Fruit fly (Drosophila melanogaster): ENCODE results near the gene CG11768.

Gene CG11768

DNA sequence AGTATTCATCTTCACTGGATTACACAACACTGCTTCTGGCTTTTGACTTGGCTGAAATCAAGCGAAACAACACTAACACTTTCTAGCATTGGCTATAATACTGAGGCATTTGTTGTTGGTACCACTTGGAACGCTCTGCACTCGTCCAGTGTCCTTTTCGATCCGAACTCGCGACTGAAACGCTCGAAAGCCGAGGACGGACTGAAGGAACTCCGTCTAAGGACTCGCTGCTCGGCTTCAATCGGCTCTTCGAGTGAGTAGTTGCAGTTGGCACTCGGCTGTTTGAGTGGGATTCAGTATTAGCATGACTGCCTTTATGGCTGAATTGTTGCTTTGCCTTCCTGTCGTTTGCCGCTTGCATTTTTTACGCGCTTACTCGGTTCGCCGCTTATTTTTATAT is at the start of gene CG11768, which contains the start of gene CG34135:
TSS of gene CG11768 (minus strand) at position 203 of the 400 bp plus-strand sequence.
TSS of gene CG34135 (minus strand) at position 194 of the 400 bp plus-strand sequence.
- TF ChIP-seq Dll (optimal IDR thresholded peaks at IDR 0.05), result no peak
- TF ChIP-seq pan (optimal IDR thresholded peaks at IDR 0.05), result no peak

DNA sequence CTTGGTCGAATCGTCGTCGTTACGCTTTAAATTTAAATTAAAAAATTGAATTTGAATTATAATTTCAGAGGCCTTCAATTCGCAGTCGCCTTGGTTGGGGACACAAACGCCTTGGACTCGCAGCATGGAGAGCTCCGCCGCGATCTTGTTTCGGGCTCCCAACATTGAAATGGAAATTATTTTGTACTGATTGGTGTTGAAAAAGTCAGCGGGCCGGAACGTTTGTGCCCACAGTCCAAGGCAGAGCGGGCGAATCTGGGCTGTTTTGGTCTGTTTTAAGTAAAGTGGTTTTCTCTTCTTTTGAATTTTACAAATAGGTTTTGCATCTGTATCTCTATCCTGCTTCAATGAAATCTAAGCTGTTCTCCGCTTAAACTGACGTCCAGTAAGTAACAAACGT is 47.1 kb upstream of the CG11768 start:
- TF ChIP-seq pan (optimal IDR thresholded peaks at IDR 0.05), result no peak
- no peak for TF ChIP-seq Dll (optimal IDR thresholded peaks at IDR 0.05)
- TF ChIP-seq CG8478 (optimal IDR thresholded peaks at IDR 0.05), result no peak
- TF ChIP-seq usp (GFP tag; optimal IDR thresholded peaks at IDR 0.05), result no peak
- TF ChIP-seq psq (optimal IDR thresholded peaks at IDR 0.05), result no peak
- TF ChIP-seq EcR (GFP tag; optimal IDR thresholded peaks at IDR 0.05), result no peak

DNA sequence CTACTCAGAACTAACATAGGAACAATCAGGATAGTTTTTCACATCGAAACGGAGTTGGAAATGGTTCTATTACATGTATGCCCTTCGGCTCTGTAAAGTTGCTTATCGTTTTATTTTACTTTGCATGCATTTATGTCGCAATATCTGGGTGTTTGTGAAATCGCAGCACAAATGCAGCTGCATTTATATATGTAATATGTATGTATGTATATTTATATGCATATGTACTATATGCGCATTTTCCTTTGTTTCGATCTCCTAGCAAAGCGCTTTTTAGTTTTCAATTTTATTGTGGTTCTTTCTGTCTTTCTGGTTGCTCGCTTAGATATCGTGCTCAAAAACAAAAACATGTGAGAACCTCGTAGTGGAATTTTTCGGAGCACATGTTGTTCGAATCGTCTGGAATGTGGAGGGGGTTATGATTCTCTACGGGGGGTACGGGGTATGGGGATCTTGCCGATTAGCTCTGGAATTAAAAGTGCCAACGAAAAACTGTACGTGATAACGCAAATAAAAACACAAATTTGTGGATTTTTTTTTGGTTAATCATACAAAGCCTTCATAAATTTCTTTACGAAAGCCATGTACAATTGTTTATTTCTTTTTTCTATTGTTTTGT is 46.1 kb upstream of the CG11768 start:
- TF ChIP-seq usp (GFP tag; optimal IDR thresholded peaks at IDR 0.05) (no peak), EcR (GFP tag; optimal IDR thresholded peaks at IDR 0.05) (no peak), Dll (optimal IDR thresholded peaks at IDR 0.05) (no peak), CG8478 (optimal IDR thresholded peaks at IDR 0.05) (no peak), pan (optimal IDR thresholded peaks at IDR 0.05) (no peak), psq (optimal IDR thresholded peaks at IDR 0.05) (no peak)

DNA sequence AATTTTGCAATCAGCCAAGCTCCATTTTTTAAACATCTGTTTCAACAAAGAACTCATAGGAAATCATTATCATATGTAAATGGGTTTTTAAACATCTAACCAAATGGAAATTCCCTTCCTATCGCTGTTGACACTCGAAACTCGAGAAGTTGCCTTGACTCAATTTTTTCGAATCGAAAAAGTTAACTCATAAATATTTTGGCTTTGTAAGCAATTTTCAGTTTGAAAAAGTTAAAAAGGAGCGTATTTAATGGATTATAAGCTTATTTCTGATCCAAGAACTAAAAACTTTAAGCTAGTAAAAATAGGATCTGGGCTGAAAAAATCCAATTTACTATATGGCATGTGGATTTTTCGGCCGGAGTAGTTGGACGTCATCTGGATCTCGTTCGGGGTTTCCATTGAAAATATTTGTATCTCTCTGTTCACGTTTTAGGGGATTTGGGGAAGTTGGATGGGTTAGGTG is 45.2 kb upstream of the CG11768 start, which contains the start of gene CG9837:
TSS of gene CG9837 (minus strand) at position 416 of the 466 bp plus-strand sequence.
- no peak for TF ChIP-seq EcR (GFP tag; optimal IDR thresholded peaks at IDR 0.05)
- no peak for TF ChIP-seq psq (optimal IDR thresholded peaks at IDR 0.05)
- TF ChIP-seq Dll (optimal IDR thresholded peaks at IDR 0.05), result no peak
- TF ChIP-seq usp (GFP tag; optimal IDR thresholded peaks at IDR 0.05), result no peak
- TF ChIP-seq CG8478 (optimal IDR thresholded peaks at IDR 0.05), result no peak

DNA sequence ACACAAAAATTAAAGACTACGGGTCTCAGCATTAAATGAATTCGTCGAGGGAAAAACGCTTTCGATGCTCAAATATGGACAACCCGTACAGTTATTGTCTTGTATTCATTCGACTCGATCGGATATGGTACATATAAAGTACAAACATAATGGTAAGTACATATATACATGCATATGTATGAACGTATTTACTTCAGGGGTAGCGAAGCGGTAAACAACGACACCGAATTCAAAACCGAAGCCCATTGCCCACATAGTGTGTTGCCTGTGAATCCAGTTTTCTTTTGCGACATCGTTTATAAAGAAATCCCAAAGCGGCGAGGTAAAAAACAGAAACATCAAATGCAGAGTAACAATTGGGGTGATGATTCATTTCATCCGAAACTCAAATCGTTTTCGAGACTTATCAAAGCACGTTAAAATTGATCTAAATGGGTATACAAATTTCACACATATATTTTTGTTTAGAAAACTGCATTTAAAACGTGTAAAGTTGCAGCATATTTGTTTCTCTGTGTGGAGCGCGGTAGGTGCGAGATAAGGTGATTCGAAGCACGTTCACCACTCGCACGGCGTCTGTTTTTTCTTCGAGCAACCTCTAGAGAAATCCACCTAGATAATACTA is 44.5 kb upstream of the CG11768 start:
- TF ChIP-seq psq (optimal IDR thresholded peaks at IDR 0.05) (no peak), EcR (GFP tag; optimal IDR thresholded peaks at IDR 0.05) (no peak), pan (optimal IDR thresholded peaks at IDR 0.05) (no peak), usp (GFP tag; optimal IDR thresholded peaks at IDR 0.05) (no peak), Dll (optimal IDR thresholded peaks at IDR 0.05) (no peak), CG8478 (optimal IDR thresholded peaks at IDR 0.05) (no peak)

DNA sequence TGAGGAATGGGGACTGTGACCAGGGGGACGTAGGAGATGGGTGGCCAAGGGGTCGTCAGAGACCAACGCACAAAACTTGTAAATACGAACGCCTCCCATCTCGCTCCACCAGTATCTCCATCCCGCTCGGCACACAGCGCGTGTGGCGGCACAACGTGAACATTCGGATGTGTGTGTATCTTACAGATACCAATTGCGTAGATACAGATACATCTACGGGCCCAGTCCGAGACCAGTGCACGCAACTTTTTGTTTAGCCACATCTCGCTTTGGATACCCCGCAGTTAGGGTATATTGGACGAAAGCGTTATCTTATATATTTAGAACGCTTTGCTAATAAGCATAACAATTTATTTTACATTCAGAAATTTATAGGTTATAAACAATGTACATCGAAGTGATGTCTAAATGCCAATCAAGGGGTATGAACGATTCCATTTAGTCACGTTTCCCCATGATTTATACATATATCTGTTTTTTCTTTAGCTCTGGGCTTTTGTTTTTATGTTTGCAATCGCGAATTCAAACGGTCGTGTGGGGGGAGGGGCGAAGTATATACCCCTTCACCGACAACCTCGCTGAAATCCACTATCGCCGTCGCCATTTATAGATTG is 43.4 kb upstream of the CG11768 start:
- TF ChIP-seq CG8478 (optimal IDR thresholded peaks at IDR 0.05) (no peak), pan (optimal IDR thresholded peaks at IDR 0.05) (peak; percentile 94), Dll (optimal IDR thresholded peaks at IDR 0.05) (no peak), EcR (GFP tag; optimal IDR thresholded peaks at IDR 0.05) (peak in 1 of 2 experiments; percentile 21)

DNA sequence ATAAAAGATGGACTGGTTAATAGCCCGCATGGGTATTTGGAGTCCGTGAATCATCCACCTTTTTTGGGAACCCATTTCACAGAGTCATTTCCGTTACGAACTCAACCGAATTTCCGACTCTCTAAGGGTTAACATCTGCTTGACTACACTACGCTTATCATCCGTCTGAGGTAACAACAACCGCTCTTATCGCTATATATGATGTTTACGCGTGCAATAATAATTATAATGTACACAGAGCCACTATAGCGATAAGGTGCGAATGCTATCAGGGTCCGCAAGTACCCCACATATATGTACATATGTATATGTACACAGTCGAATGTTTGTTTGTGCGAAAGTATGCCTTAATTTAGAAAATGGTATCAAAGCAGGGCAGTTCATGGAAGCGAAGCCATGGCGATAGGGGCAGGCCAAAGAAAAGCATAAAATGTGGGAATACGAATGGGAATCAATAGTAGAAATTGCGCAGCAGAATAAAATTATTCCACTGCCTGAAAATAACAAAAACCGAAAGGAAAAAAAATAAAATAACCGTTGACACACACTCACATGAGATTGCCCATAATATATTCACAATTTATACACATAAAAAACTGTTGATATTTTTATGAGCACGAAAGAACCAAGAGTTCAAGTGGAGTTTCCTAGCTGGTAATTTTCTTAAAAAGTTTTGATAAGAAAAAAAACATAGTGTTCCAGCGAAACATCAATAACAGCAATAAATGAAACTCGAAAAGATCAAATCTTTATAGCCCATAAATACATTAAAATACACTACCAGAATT is 42.6 kb upstream of the CG11768 start:
- no peak for TF ChIP-seq psq (optimal IDR thresholded peaks at IDR 0.05)
- TF ChIP-seq usp (GFP tag; optimal IDR thresholded peaks at IDR 0.05), result no peak
- TF ChIP-seq EcR (GFP tag; optimal IDR thresholded peaks at IDR 0.05), result no peak
- no peak for TF ChIP-seq CG8478 (optimal IDR thresholded peaks at IDR 0.05)
- no peak for TF ChIP-seq pan (optimal IDR thresholded peaks at IDR 0.05)
- TF ChIP-seq Dll (optimal IDR thresholded peaks at IDR 0.05), result no peak

DNA sequence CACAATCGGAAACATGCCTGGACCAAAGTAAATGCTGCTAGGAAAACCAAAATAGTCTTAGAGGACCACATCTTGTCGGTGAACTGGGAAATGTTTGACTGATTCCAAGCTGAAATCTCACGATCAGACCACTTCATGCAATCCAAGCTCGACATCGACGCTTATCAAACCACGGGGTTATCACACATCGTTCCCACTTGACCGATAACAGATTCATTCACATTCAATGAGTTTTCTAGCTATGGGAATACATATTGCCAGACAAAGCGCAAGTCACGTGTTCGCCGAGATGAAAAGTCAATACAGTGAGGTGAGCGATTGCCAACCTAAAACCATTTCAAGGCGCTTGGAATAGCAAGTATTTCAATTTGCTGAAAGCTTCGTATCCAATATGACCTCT is 41.7 kb upstream of the CG11768 start:
- no peak for TF ChIP-seq pan (optimal IDR thresholded peaks at IDR 0.05)
- no peak for TF ChIP-seq EcR (GFP tag; optimal IDR thresholded peaks at IDR 0.05)

DNA sequence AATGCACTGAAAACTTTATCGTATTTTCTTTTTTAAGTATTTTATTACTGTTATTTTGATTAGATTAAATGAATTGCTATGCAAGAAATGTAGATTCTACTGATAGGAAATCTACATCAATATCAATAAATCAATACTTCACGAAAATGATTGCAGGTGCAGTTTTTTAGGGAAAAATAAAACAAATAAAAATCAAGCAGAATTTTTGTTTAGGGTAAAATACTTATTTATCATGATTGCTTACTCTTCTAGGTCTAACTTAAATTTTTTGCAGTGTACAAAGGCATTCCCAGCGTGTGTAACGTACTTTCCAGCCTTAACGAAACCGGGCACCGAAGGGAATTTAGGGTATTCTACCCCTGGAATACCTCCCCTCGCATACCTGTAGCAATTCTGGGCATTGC is 40.5 kb upstream of the CG11768 start:
- TF ChIP-seq CG8478 (optimal IDR thresholded peaks at IDR 0.05), result no peak
- no peak for TF ChIP-seq pan (optimal IDR thresholded peaks at IDR 0.05)
- no peak for TF ChIP-seq psq (optimal IDR thresholded peaks at IDR 0.05)
- no peak for TF ChIP-seq usp (GFP tag; optimal IDR thresholded peaks at IDR 0.05)
- no peak for TF ChIP-seq Dll (optimal IDR thresholded peaks at IDR 0.05)

DNA sequence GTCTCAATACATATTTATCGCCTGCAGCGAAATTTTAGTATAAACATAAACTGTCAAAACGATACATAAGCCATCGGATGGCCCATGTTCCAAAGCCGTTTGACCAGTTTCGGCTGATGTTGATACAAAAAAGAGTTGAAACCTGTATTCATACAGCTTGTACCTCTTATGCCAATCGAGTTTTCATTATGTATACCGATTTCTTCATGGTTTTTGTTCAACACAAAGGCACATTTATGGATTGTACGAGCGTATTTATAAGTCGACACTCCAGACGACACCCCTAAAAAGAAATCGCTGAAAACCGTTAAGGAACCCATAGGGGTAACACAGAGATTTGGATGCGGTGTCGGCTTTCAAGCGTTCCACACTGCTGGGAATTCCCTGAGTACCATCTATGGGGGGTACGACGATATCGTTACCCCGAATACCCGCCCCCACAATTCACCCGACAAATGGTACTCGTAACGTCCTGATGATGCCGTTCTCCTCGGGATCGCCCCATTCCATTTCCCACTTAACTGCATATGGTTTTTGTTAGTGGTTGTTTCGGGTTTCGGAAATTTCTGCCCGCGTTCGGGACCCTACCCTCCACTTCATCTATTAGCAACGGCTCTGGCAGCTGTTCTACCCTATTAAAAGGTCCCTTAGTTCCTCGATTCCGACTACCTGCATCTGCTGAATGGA is 40.0 kb upstream of the CG11768 start:
- TF ChIP-seq CG8478 (optimal IDR thresholded peaks at IDR 0.05) (no peak), psq (optimal IDR thresholded peaks at IDR 0.05) (no peak), EcR (GFP tag; optimal IDR thresholded peaks at IDR 0.05) (no peak), pan (optimal IDR thresholded peaks at IDR 0.05) (no peak), usp (GFP tag; optimal IDR thresholded peaks at IDR 0.05) (no peak), Dll (optimal IDR thresholded peaks at IDR 0.05) (no peak)

DNA sequence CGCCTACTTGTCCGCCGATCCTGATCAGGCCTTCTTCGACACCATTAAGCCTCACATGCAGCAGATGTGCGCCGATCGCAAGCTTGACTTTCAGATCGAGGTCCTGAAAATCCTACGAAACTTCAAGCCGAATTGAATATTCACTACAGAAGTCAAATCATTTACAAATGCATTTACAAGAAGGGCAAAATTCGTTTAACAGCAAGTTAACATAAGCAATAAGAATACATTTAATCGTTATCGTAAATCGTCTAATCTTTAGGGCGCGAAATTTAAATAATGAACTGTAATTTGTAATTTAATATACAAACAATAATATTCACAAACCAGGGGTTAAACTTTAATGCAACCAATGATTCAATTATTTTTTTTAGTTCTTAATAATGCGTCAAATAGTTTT is 39.0 kb upstream of the CG11768 start:
- TF ChIP-seq usp (GFP tag; optimal IDR thresholded peaks at IDR 0.05), result no peak
- no peak for TF ChIP-seq pan (optimal IDR thresholded peaks at IDR 0.05)
- TF ChIP-seq Dll (optimal IDR thresholded peaks at IDR 0.05), result no peak
- no peak for TF ChIP-seq psq (optimal IDR thresholded peaks at IDR 0.05)
- TF ChIP-seq CG8478 (optimal IDR thresholded peaks at IDR 0.05), result no peak
- no peak for TF ChIP-seq EcR (GFP tag; optimal IDR thresholded peaks at IDR 0.05)

Measured in whole organism.